Worm (Caenorhabditis elegans): ENCODE measurements around the gene set-22.

- no peak for TF ChIP-seq tbx-37 (GFP tag; conservative IDR thresholded peaks at IDR 0.05)
- no peak for TF ChIP-seq ama-1 (optimal IDR thresholded peaks at IDR 0.05)
- no peak for TF ChIP-seq tra-4 (tag; optimal IDR thresholded peaks at IDR 0.05)
- no peak for TF ChIP-seq tbx-11 (GFP tag; IDR thresholded peaks at IDR 0.05)
- TF ChIP-seq F13C5.2 (tag; optimal IDR thresholded peaks at IDR 0.05): no peak
These were observed 8.1 kb upstream of the set-22 start, which contains the start of gene tag-314 for ce11 chrV:10428608-10429007.
